Fruit fly (Drosophila melanogaster) whole organism, embryonic: ENCODE results near the gene CG9008.

Source experiments
- BtbVII ChIP-seq: fragments of 200-800 bp; sonication (Bioruptor generic); optimal IDR thresholded peaks from 3 replicates; lab custom pipeline; 2017; ENCODE audit warnings: missing biosample characterization, mild to moderate bottlenecking, missing genetic modification characterization
- CG1024 ChIP-seq: fragments of 200-800 bp; sonication (Bioruptor generic); IDR thresholded peaks from 2 replicates; pipeline ENCODE4 v1.3.6; 2022; ENCODE audit warnings: missing biosample characterization, missing genetic modification characterization
- CG10565 ChIP-seq: fragments of 200-800 bp; sonication (Bioruptor generic); optimal IDR thresholded peaks from 3 replicates; lab custom pipeline; 2016; ENCODE audit warnings: missing biosample characterization, mild to moderate bottlenecking, missing genetic modification characterization
- CG10654 ChIP-seq: fragments of 200-800 bp; sonication (Bioruptor generic); optimal IDR thresholded peaks from 2 replicates; lab custom pipeline; 2016; ENCODE audit warnings: missing biosample characterization, missing genetic modification characterization
- CG11696 ChIP-seq: fragments of 200-800 bp; sonication (Bioruptor generic); IDR thresholded peaks from 2 replicates; pipeline ENCODE4 v1.3.6; 2022; ENCODE audit warnings: missing biosample characterization, missing genetic modification characterization
- CG13624 ChIP-seq: fragments of 200-800 bp; sonication (Bioruptor generic); optimal IDR thresholded peaks from 2 replicates; lab custom pipeline; 2016; ENCODE audit warnings: missing biosample characterization, missing genetic modification characterization
- CG14710 ChIP-seq: fragments of 200-800 bp; sonication (Bioruptor generic); optimal IDR thresholded peaks from 3 replicates; lab custom pipeline; 2019; ENCODE audit warnings: missing biosample characterization, mild to moderate bottlenecking, missing genetic modification characterization, moderate library complexity
- CG17612 ChIP-seq: fragments of 200-800 bp; sonication (Bioruptor generic); IDR thresholded peaks from 2 replicates; pipeline ENCODE4 v1.3.6; 2022; ENCODE audit warnings: missing biosample characterization, missing genetic modification characterization
- CG17802 ChIP-seq: fragments of 200-800 bp; sonication (Bioruptor generic); optimal IDR thresholded peaks from 2 replicates; lab custom pipeline; 2018; ENCODE audit warnings: missing biosample characterization, mild to moderate bottlenecking, missing genetic modification characterization, moderate library complexity
- CG2116 ChIP-seq: fragments of 200-800 bp; sonication (Bioruptor generic); optimal IDR thresholded peaks from 3 replicates; lab custom pipeline; 2018; ENCODE audit warnings: missing biosample characterization, mild to moderate bottlenecking, missing genetic modification characterization
- CG2199 ChIP-seq: fragments of 200-800 bp; sonication (Bioruptor generic); IDR thresholded peaks from 3 replicates; pipeline ENCODE4 v1.3.6; 2022; ENCODE audit warnings: missing biosample characterization, missing genetic modification characterization
- CG30431 ChIP-seq: fragments of 200-800 bp; sonication (Bioruptor generic); optimal IDR thresholded peaks from 2 replicates; lab custom pipeline; 2017; ENCODE audit warnings: missing biosample characterization, missing genetic modification characterization
- CG31365 ChIP-seq: fragments of 200-800 bp; sonication (Bioruptor generic); optimal IDR thresholded peaks from 2 replicates; lab custom pipeline; 2018; ENCODE audit warnings: missing biosample characterization, mild to moderate bottlenecking, missing genetic modification characterization
- CG31441 ChIP-seq: fragments of 200-800 bp; sonication (Bioruptor generic); IDR thresholded peaks from 2 replicates; pipeline ENCODE4 v1.3.6; 2022; ENCODE audit warnings: missing biosample characterization, missing genetic modification characterization
- CG3847 ChIP-seq: fragments of 200-800 bp; sonication (Bioruptor generic); IDR thresholded peaks from 2 replicates; pipeline ENCODE4 v1.3.6; 2022; ENCODE audit warnings: missing biosample characterization, missing genetic modification characterization
- CG4424 ChIP-seq: fragments of 200-800 bp; sonication (Bioruptor generic); optimal IDR thresholded peaks from 3 replicates; lab custom pipeline; 2016; ENCODE audit warnings: missing biosample characterization, missing genetic modification characterization
- CG4730 ChIP-seq: fragments of 200-800 bp; sonication (Bioruptor generic); IDR thresholded peaks from 2 replicates; pipeline ENCODE4 v1.3.6; 2022; ENCODE audit warnings: missing biosample characterization, missing genetic modification characterization
- CG7839 ChIP-seq: fragments of 200-800 bp; sonication (Bioruptor generic); optimal IDR thresholded peaks from 3 replicates; lab custom pipeline; 2018; ENCODE audit warnings: missing biosample characterization, mild to moderate bottlenecking, missing genetic modification characterization, moderate library complexity
- CkIIα-i1 ChIP-seq: fragments of 200-800 bp; sonication (Bioruptor generic); IDR thresholded peaks from 2 replicates; pipeline ENCODE4 v1.3.6; 2022; ENCODE audit warnings: missing biosample characterization, missing genetic modification characterization
- Dad ChIP-seq: fragments of 200-800 bp; sonication (Bioruptor generic); optimal IDR thresholded peaks from 3 replicates; lab custom pipeline; 2016; ENCODE audit warnings: missing biosample characterization, missing genetic modification characterization
- ERR ChIP-seq: fragments of 200-800 bp; sonication (Bioruptor generic); optimal IDR thresholded peaks from 2 replicates; lab custom pipeline; 2016; ENCODE audit warnings: missing biosample characterization, missing genetic modification characterization
- Ets97D ChIP-seq: fragments of 200-800 bp; sonication (Bioruptor generic); optimal IDR thresholded peaks from 3 replicates; lab custom pipeline; 2016; ENCODE audit warnings: missing biosample characterization, missing genetic modification characterization
- Fer2 ChIP-seq: fragments of 200-800 bp; sonication (Bioruptor generic); optimal IDR thresholded peaks from 2 replicates; lab custom pipeline; 2018; ENCODE audit warnings: missing biosample characterization, mild to moderate bottlenecking, missing genetic modification characterization, moderate library complexity
- HLHmδ ChIP-seq: fragments of 200-800 bp; sonication (Bioruptor generic); optimal IDR thresholded peaks from 2 replicates; lab custom pipeline; 2018; ENCODE audit warnings: missing biosample characterization, mild to moderate bottlenecking, missing genetic modification characterization, moderate library complexity
- Hr51 ChIP-seq, 2 experiments: fragments of 200-800 bp; sonication (Bioruptor generic); optimal IDR thresholded peaks; 2 replicates in 1 of 2; 3 replicates in 1 of 2; lab custom pipeline; 2016 to 2018; ENCODE audit warnings: missing biosample characterization in 2 of 2, missing genetic modification characterization in 2 of 2, mild to moderate bottlenecking in 1 of 2, moderate library complexity in 1 of 2
- NC2α ChIP-seq: fragments of 200-800 bp; sonication (Bioruptor generic); optimal IDR thresholded peaks from 2 replicates; lab custom pipeline; 2016; ENCODE audit warnings: missing biosample characterization, missing genetic modification characterization
- Opbp ChIP-seq: fragments of 200-800 bp; sonication (Bioruptor generic); IDR thresholded peaks from 3 replicates; pipeline ENCODE4 v1.3.6; 2022; ENCODE audit warnings: missing biosample characterization, missing genetic modification characterization; ENCODE audit not compliant: partially characterized antibody
- Ptx1 ChIP-seq: fragments of 200-800 bp; sonication (Bioruptor generic); IDR thresholded peaks from 2 replicates; pipeline ENCODE4 v1.3.6; 2022; ENCODE audit warnings: missing biosample characterization, missing genetic modification characterization
- Rfx ChIP-seq: fragments of 200-800 bp; sonication (Bioruptor generic); IDR thresholded peaks from 2 replicates; pipeline ENCODE4 v1.3.6; 2022; ENCODE audit warnings: missing biosample characterization, missing genetic modification characterization
- Sin3A ChIP-seq: fragments of >200 bp; optimal IDR thresholded peaks from 2 replicates; lab custom pipeline; 2018
- Sox102F ChIP-seq: fragments of 200-800 bp; sonication (Bioruptor generic); optimal IDR thresholded peaks from 2 replicates; lab custom pipeline; 2018; ENCODE audit warnings: missing biosample characterization, mild to moderate bottlenecking, missing genetic modification characterization, moderate library complexity
- Sry-β ChIP-seq: fragments of 200-800 bp; sonication (Bioruptor generic); optimal IDR thresholded peaks from 2 replicates; lab custom pipeline; 2018; ENCODE audit warnings: missing biosample characterization, mild to moderate bottlenecking, missing genetic modification characterization, moderate library complexity
- Taf1 ChIP-seq: fragments of 200-800 bp; sonication (Bioruptor generic); IDR thresholded peaks from 2 replicates; pipeline ENCODE4 v1.3.6; 2022; ENCODE audit warnings: missing biosample characterization, missing genetic modification characterization
- ara ChIP-seq: fragments of 200-800 bp; sonication (Bioruptor generic); IDR thresholded peaks from 2 replicates; pipeline ENCODE4 v1.3.6; 2022; ENCODE audit warnings: missing biosample characterization, missing genetic modification characterization
- ash1 ChIP-seq: fragments of 200-800 bp; sonication (Bioruptor generic); optimal IDR thresholded peaks from 2 replicates; lab custom pipeline; 2018; ENCODE audit warnings: missing biosample characterization, mild to moderate bottlenecking, missing genetic modification characterization
- dmrt11E ChIP-seq: fragments of 200-800 bp; sonication (Bioruptor generic); optimal IDR thresholded peaks from 3 replicates; lab custom pipeline; 2018; ENCODE audit warnings: missing biosample characterization, mild to moderate bottlenecking, missing genetic modification characterization, moderate library complexity
- fd102C ChIP-seq: fragments of 200-800 bp; sonication (Bioruptor generic); optimal IDR thresholded peaks from 2 replicates; lab custom pipeline; 2018; ENCODE audit warnings: missing biosample characterization, mild to moderate bottlenecking, missing genetic modification characterization, moderate library complexity
- fd96Cb ChIP-seq: fragments of 200-800 bp; sonication (Bioruptor generic); optimal IDR thresholded peaks from 2 replicates; lab custom pipeline; 2018; ENCODE audit warnings: missing biosample characterization, mild to moderate bottlenecking, missing genetic modification characterization, moderate library complexity
- ftz-f1 ChIP-seq: fragments of 200-800 bp; sonication (Bioruptor generic); optimal IDR thresholded peaks from 2 replicates; lab custom pipeline; 2016; ENCODE audit warnings: missing biosample characterization, missing genetic modification characterization
- fu2 ChIP-seq: fragments of 200-800 bp; sonication (Bioruptor generic); optimal IDR thresholded peaks from 2 replicates; lab custom pipeline; 2016; ENCODE audit warnings: missing biosample characterization, missing genetic modification characterization
- hkb ChIP-seq, 2 experiments: fragments of 200-800 bp in 1 of 2; fragments of >200 bp in 1 of 2; sonication (Bioruptor generic) in 1 of 2; IDR thresholded peaks in 1 of 2; optimal IDR thresholded peaks in 1 of 2; 2 replicates each; pipeline versions ENCODE4 v1.3.6 to Lab custom; 2017 to 2022; ENCODE audit warnings: missing biosample characterization in 1 of 2, missing genetic modification characterization in 1 of 2
- mirr ChIP-seq: fragments of 200-800 bp; sonication (Bioruptor generic); optimal IDR thresholded peaks from 3 replicates; lab custom pipeline; 2018; ENCODE audit warnings: missing biosample characterization, mild to moderate bottlenecking, missing genetic modification characterization
- odd ChIP-seq: fragments of 200-800 bp; sonication (Bioruptor generic); optimal IDR thresholded peaks from 2 replicates; lab custom pipeline; 2017; ENCODE audit warnings: missing biosample characterization, mild to moderate bottlenecking, missing genetic modification characterization
- pho ChIP-seq: fragments of 200-800 bp; sonication (Bioruptor generic); optimal IDR thresholded peaks from 2 replicates; lab custom pipeline; 2016; ENCODE audit warnings: missing biosample characterization, missing genetic modification characterization
- phol ChIP-seq: fragments of 200-800 bp; sonication (Bioruptor generic); optimal IDR thresholded peaks from 3 replicates; lab custom pipeline; 2018; ENCODE audit warnings: missing biosample characterization, mild to moderate bottlenecking, missing genetic modification characterization, moderate library complexity
- psq ChIP-seq: fragments of 200-800 bp; sonication (Bioruptor generic); optimal IDR thresholded peaks from 2 replicates; lab custom pipeline; 2017; ENCODE audit warnings: missing biosample characterization, missing genetic modification characterization
- ranshi ChIP-seq: fragments of 200-800 bp; sonication (Bioruptor generic); IDR thresholded peaks from 2 replicates; pipeline ENCODE4 v1.3.6; 2022; ENCODE audit warnings: missing biosample characterization, missing genetic modification characterization
- row ChIP-seq: fragments of 200-800 bp; sonication (Bioruptor generic); IDR thresholded peaks from 3 replicates; pipeline ENCODE4 v1.3.6; 2022; ENCODE audit warnings: missing biosample characterization, missing genetic modification characterization
- schlank ChIP-seq: fragments of 200-800 bp; sonication (Bioruptor generic); optimal IDR thresholded peaks from 2 replicates; lab custom pipeline; 2018; ENCODE audit warnings: missing biosample characterization, mild to moderate bottlenecking, missing genetic modification characterization
- slbo ChIP-seq: fragments of 200-800 bp; sonication (Bioruptor generic); IDR thresholded peaks from 2 replicates; pipeline ENCODE4 v1.3.6; 2022; ENCODE audit warnings: missing biosample characterization, missing genetic modification characterization
- sna ChIP-seq: fragments of 200-800 bp; sonication (Bioruptor generic); IDR thresholded peaks from 2 replicates; pipeline ENCODE4 v1.3.6; 2022; ENCODE audit warnings: missing biosample characterization, missing genetic modification characterization; ENCODE audit not compliant: partially characterized antibody

CG9008 gene

dm6 chr2L:13813604-13814178 is 33.7 kb upstream of the CG9008 start, which contains the start of gene Sos:
Gene Sos (plus strand): TSS chr2L:13813816.
- peak; percentile 41; the same call in 2 of the 3 replicates for TF ChIP-seq row (GFP tag; lab: Robert Waterston, UW)
- no peak for TF ChIP-seq Sry-β
- no peak for TF ChIP-seq CG13624 (GFP tag; lab: Kevin White, UChicago)
- TF ChIP-seq psq (GFP tag; lab: Kevin White, UChicago) = no peak
- no peak for TF ChIP-seq fd102C (GFP tag; lab: Kevin White, UChicago)
- no peak for TF ChIP-seq sna (GFP tag; lab: Robert Waterston, UW)
- no peak for TF ChIP-seq CkIIα-i1 (GFP tag; lab: Robert Waterston, UW)
- TF ChIP-seq pho = no peak
- peak; percentile 45 for TF ChIP-seq Ets97D (GFP tag; lab: Kevin White, UChicago)
- TF ChIP-seq CG3847 = peak; percentile 45; the same call in 1 of the 2 replicates
- TF ChIP-seq CG17802 (tag; lab: Kevin White, UChicago) = no peak
- TF ChIP-seq Sin3A = no peak
- TF ChIP-seq CG30431 (GFP tag; lab: Kevin White, UChicago) = no peak
- peak; percentile 60 for TF ChIP-seq CG14710
- TF ChIP-seq ftz-f1 = no peak
- TF ChIP-seq Fer2 (tag; lab: Kevin White, UChicago) = no peak
- TF ChIP-seq Opbp (GFP tag; lab: Robert Waterston, UW) = no peak
- TF ChIP-seq CG1024 = no peak
- TF ChIP-seq CG2116 (GFP tag; lab: Kevin White, UChicago) = peak; percentile 38
- no peak for TF ChIP-seq odd (GFP tag; lab: Kevin White, UChicago)
- no peak for TF ChIP-seq CG31365 (tag; lab: Kevin White, UChicago)
- no peak for TF ChIP-seq mirr
- no peak for TF ChIP-seq fu2 (GFP tag; lab: Kevin White, UChicago)
- no peak for TF ChIP-seq Dad (GFP tag; lab: Kevin White, UChicago)
- no peak for TF ChIP-seq Rfx
- peak; percentile 46 for TF ChIP-seq phol (tag; lab: Kevin White, UChicago)
- TF ChIP-seq Ptx1 (GFP tag; lab: Robert Waterston, UW) = no peak
- no peak for TF ChIP-seq CG4730 (GFP tag; lab: Robert Waterston, UW)
- TF ChIP-seq Taf1 (GFP tag; lab: Robert Waterston, UW) = no peak
- no peak for TF ChIP-seq CG11696
- no peak for TF ChIP-seq slbo (GFP tag; lab: Robert Waterston, UW)
- no peak for TF ChIP-seq Sox102F (GFP tag; lab: Kevin White, UChicago)
- no peak for TF ChIP-seq CG10565 (GFP tag; lab: Kevin White, UChicago)
- no peak for TF ChIP-seq ara
- no peak for TF ChIP-seq CG10654 (GFP tag; lab: Kevin White, UChicago)
- no peak for TF ChIP-seq ranshi (GFP tag; lab: Robert Waterston, UW)
- no peak for TF ChIP-seq Hr51 (GFP tag; optimal IDR thresholded peaks at IDR 0.05; lab: Kevin White, UChicago)
- TF ChIP-seq schlank (tag; lab: Kevin White, UChicago) = no peak
- TF ChIP-seq BtbVII (GFP tag; lab: Kevin White, UChicago) = no peak
- no peak for TF ChIP-seq dmrt11E (tag; lab: Kevin White, UChicago)
- no peak for TF ChIP-seq CG31441 (GFP tag; lab: Robert Waterston, UW)
- no peak for TF ChIP-seq ERR
- TF ChIP-seq CG4424 (GFP tag; lab: Kevin White, UChicago) = no peak
- no peak for TF ChIP-seq NC2α (GFP tag; lab: Kevin White, UChicago)
- TF ChIP-seq HLHmδ (GFP tag; lab: Kevin White, UChicago) = no peak
- no peak for TF ChIP-seq CG2199 (GFP tag; lab: Robert Waterston, UW)
- no peak for TF ChIP-seq ash1 (GFP tag; lab: Kevin White, UChicago)
- no peak for TF ChIP-seq fd96Cb (tag; lab: Kevin White, UChicago)
- TF ChIP-seq hkb (optimal IDR thresholded peaks at IDR 0.05; lab: Kevin White, UChicago) = no peak
- no peak for TF ChIP-seq hkb (GFP tag; IDR thresholded peaks at IDR 0.05; lab: Robert Waterston, UW)
- TF ChIP-seq CG17612 (GFP tag; lab: Robert Waterston, UW) = no peak
- TF ChIP-seq CG7839 (tag; lab: Kevin White, UChicago) = no peak
